Fruit fly (Drosophila melanogaster): ENCODE results near the gene Taf6.

dm6 chr3L:19557996-19558375 is 40.9 kb upstream of the Taf6 start:
- TF ChIP-seq insv (optimal IDR thresholded peaks at IDR 0.05) (no peak), h (optimal IDR thresholded peaks at IDR 0.05) (no peak), psq (optimal IDR thresholded peaks at IDR 0.05) (no peak), Myc (optimal IDR thresholded peaks at IDR 0.05) (no peak), ttk (optimal IDR thresholded peaks at IDR 0.05) (no peak), Sin3A (optimal IDR thresholded peaks at IDR 0.05) (no peak)
